Fruit fly (Drosophila melanogaster): ENCODE data around the gene Elys.

Elys gene

DNA sequence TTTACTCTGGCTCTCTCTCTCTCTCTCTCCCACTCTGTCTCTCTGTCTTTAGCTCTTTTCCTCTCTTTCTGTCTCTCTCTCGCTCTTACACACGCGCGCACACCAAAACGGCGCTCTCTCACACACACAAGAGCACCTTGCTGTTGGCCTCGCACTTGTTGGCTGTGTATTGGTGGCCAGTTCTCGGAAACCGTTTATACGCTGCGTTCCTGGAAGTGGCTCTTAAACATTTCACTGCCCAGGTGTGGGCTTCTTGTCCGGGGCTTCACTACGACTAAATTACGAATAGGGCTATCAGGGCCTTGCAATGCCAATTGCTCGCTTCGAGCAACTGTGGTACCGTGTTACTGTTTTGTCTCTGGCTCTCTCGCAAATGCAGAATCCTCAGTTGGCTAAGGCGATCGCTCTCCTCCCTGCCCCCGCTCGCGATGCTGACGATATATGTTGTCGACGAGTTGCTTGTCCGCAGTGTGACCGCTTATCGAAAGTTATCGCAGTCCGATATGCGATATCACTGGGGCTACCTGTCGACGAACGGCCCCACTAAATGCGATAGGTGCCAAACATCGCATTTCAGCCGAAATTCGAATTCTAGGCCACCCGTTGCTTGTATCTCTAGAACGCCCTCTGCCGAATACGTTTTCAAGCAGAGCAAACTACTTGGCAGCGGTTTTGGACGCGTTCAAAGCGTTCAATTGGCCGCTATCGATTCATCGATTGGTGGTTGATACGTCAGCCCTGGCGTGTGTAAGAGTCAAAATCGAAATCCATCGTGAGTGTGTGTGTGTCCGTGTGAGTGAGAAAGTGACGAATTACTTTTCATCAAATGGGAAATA lies 31.2 kb downstream of the Elys start, which contains the start of the genes dome and Ubqn (continued):
- TF ChIP-seq repo (GFP tag; optimal IDR thresholded peaks at IDR 0.05) (no peak), sd (tag; optimal IDR thresholded peaks at IDR 0.05) (no peak), sqz (GFP tag; optimal IDR thresholded peaks at IDR 0.05) (no peak), CG2202 (tag; optimal IDR thresholded peaks at IDR 0.05) (no peak), ems (GFP tag; optimal IDR thresholded peaks at IDR 0.05) (no peak), Usf (GFP tag; optimal IDR thresholded peaks at IDR 0.05) (no peak), Lhr (GFP tag; optimal IDR thresholded peaks at IDR 0.05) (peak; percentile 39), CG15696 (tag; optimal IDR thresholded peaks at IDR 0.05) (no peak), Aef1 (GFP tag; IDR thresholded peaks at IDR 0.05) (no peak), dmrt99B (tag; optimal IDR thresholded peaks at IDR 0.05) (no peak), ase (GFP tag; IDR thresholded peaks at IDR 0.05) (no peak), CG9437 (GFP tag; optimal IDR thresholded peaks at IDR 0.05) (no peak), maf-S (GFP tag; optimal IDR thresholded peaks at IDR 0.05) (no peak), CG18764 (GFP tag; optimal IDR thresholded peaks at IDR 0.05) (no peak), CG7745 (tag; optimal IDR thresholded peaks at IDR 0.05) (no peak), Oli (tag; optimal IDR thresholded peaks at IDR 0.05) (no peak), az2 (GFP tag; optimal IDR thresholded peaks at IDR 0.05) (no peak), CG6854 (GFP tag; optimal IDR thresholded peaks at IDR 0.05) (peak; percentile 49), CG7839 (tag; optimal IDR thresholded peaks at IDR 0.05) (no peak), Atf3 (GFP tag; optimal IDR thresholded peaks at IDR 0.05) (no peak), CG9797 (GFP tag; optimal IDR thresholded peaks at IDR 0.05) (peak; percentile 98), CG8944 (GFP tag; optimal IDR thresholded peaks at IDR 0.05) (no peak), HLH4C (GFP tag; IDR thresholded peaks at IDR 0.05; ENCODE audit: partially characterized antibody) (peak; percentile 96), CG10979 (tag; optimal IDR thresholded peaks at IDR 0.05) (no peak), Hmx (GFP tag; optimal IDR thresholded peaks at IDR 0.05) (no peak), H2.0 (GFP tag; IDR thresholded peaks at IDR 0.05) (no peak), CG16813 (GFP tag; IDR thresholded peaks at IDR 0.05; ENCODE audit: partially characterized antibody) (peak; percentile 95), p53 (GFP tag; optimal IDR thresholded peaks at IDR 0.05) (peak; percentile 41), chinmo (GFP tag; IDR thresholded peaks at IDR 0.05; ENCODE audit: partially characterized antibody) (peak; percentile 85), Antp (GFP tag; optimal IDR thresholded peaks at IDR 0.05) (no peak), CG4617 (GFP tag; optimal IDR thresholded peaks at IDR 0.05; ENCODE audit: borderline replicate concordance) (peak; percentile 51), CG4328 (GFP tag; optimal IDR thresholded peaks at IDR 0.05) (no peak), onecut (GFP tag; IDR thresholded peaks at IDR 0.05) (no peak; the same call in 1 of the 2 replicates), cad (GFP tag; optimal IDR thresholded peaks at IDR 0.05) (no peak), CG2889 (GFP tag; IDR thresholded peaks at IDR 0.05) (no peak), Oaz (GFP tag; IDR thresholded peaks at IDR 0.05) (no peak), CG12769 (tag; optimal IDR thresholded peaks at IDR 0.05) (peak; percentile 37), CG17186 (GFP tag; optimal IDR thresholded peaks at IDR 0.05) (peak; percentile 83), CG1602 (GFP tag; optimal IDR thresholded peaks at IDR 0.05) (no peak), tio (GFP tag; optimal IDR thresholded peaks at IDR 0.05) (no peak), Deaf1 (tag; optimal IDR thresholded peaks at IDR 0.05) (peak; percentile 32), Abd-B (GFP tag; optimal IDR thresholded peaks at IDR 0.05) (no peak), Hmr (GFP tag; optimal IDR thresholded peaks at IDR 0.05) (peak; percentile 22), BEAF-32 (GFP tag; optimal IDR thresholded peaks at IDR 0.05) (peak; percentile 98), CG16779 (GFP tag; IDR thresholded peaks at IDR 0.05) (no peak), CG17829 (tag; optimal IDR thresholded peaks at IDR 0.05) (no peak), tgo (GFP tag; IDR thresholded peaks at IDR 0.05) (no peak), CG11093 (GFP tag; IDR thresholded peaks at IDR 0.05) (no peak), z (GFP tag; IDR thresholded peaks at IDR 0.05) (no peak), Myb (GFP tag; optimal IDR thresholded peaks at IDR 0.05) (peak; percentile 68)

Data from whole organism, embryonic.